Worm (Caenorhabditis elegans) whole organism, L3 larva: Measurements from ENCODE around the gene srg-68.
"Not testable (repeated sequence)": the region's sequence is repeated elsewhere in the genome, so short reads cannot be mapped to it uniquely, and the experiment has no call there.

Experiments used
- R02D3.7 ChIP-seq: fragments of 150-350 bp; optimal IDR thresholded peaks from 2 replicates; lab custom pipeline; 2014; ENCODE audit warnings: missing biosample characterization, missing genetic modification characterization
- aly-2 ChIP-seq: fragments of 150-350 bp; optimal IDR thresholded peaks from 2 replicates; lab custom pipeline; 2014; ENCODE audit warnings: missing biosample characterization, missing genetic modification characterization
- ceh-16 ChIP-seq: sonication (generic microtip); optimal IDR thresholded peaks from 2 replicates; lab custom pipeline; 2017; ENCODE audit warnings: missing biosample characterization, missing genetic modification characterization
- ceh-28 ChIP-seq: fragments of 150-350 bp; optimal IDR thresholded peaks from 2 replicates; lab custom pipeline; 2014; ENCODE audit warnings: missing biosample characterization, missing genetic modification reagents, missing genetic modification characterization
- ceh-82 ChIP-seq: fragments of 150-350 bp; optimal IDR thresholded peaks from 2 replicates; lab custom pipeline; 2014; ENCODE audit warnings: missing biosample characterization, missing genetic modification characterization
- ceh-9 ChIP-seq: sonication (generic microtip); optimal IDR thresholded peaks from 2 replicates; lab custom pipeline; 2018; ENCODE audit warnings: missing biosample characterization, missing genetic modification characterization
- daf-12 ChIP-seq: fragments of 150-350 bp; optimal IDR thresholded peaks from 2 replicates; lab custom pipeline; 2014; ENCODE audit warnings: missing biosample characterization, missing genetic modification reagents, missing genetic modification characterization
- egl-27 ChIP-seq: sonication (generic microtip); optimal IDR thresholded peaks from 4 replicates; lab custom pipeline; 2017; ENCODE audit warnings: missing biosample characterization, missing genetic modification reagents, missing genetic modification characterization
- egl-5 ChIP-seq: fragments of 150-350 bp; optimal IDR thresholded peaks from 2 replicates; lab custom pipeline; 2017; ENCODE audit warnings: missing biosample characterization, missing genetic modification reagents, missing genetic modification characterization, inconsistent platforms
- elt-2 ChIP-seq: sonication (generic microtip); optimal IDR thresholded peaks from 2 replicates; lab custom pipeline; 2016; ENCODE audit warnings: missing genetic modification reagents, mild to moderate bottlenecking, missing genetic modification characterization, missing compliant biosample characterization
- eor-1 ChIP-seq, 2 experiments: fragments of 150-350 bp; optimal IDR thresholded peaks; 2 replicates each; lab custom pipeline; 2014 to 2018; ENCODE audit warnings: missing biosample characterization in 2 of 2, missing genetic modification characterization in 2 of 2
- hmg-11 ChIP-seq: sonication (generic microtip); optimal IDR thresholded peaks from 2 replicates; lab custom pipeline; 2016; ENCODE audit warnings: missing genetic modification characterization, missing compliant biosample characterization
- jun-1 ChIP-seq: fragments of 150-350 bp; optimal IDR thresholded peaks from 2 replicates; lab custom pipeline; 2014; ENCODE audit warnings: missing biosample characterization, missing genetic modification reagents, missing genetic modification characterization
- lin-15B ChIP-seq: fragments of 150-350 bp; optimal IDR thresholded peaks from 2 replicates; lab custom pipeline; 2014; ENCODE audit warnings: missing biosample characterization, missing genetic modification characterization
- mml-1 ChIP-seq: fragments of 150-350 bp; sonication (generic microtip); optimal IDR thresholded peaks from 3 replicates; lab custom pipeline; 2014; ENCODE audit warnings: missing biosample characterization, missing genetic modification characterization
- nhr-11 ChIP-seq: fragments of 150-350 bp; optimal IDR thresholded peaks from 2 replicates; lab custom pipeline; 2014; ENCODE audit warnings: missing biosample characterization, missing genetic modification characterization
- nhr-12 ChIP-seq: fragments of 150-350 bp; optimal IDR thresholded peaks from 2 replicates; lab custom pipeline; 2014; ENCODE audit warnings: missing biosample characterization, missing genetic modification characterization
- nhr-237 ChIP-seq: fragments of 150-350 bp; optimal IDR thresholded peaks from 2 replicates; lab custom pipeline; 2014; ENCODE audit warnings: missing biosample characterization, missing genetic modification characterization
- nhr-25 ChIP-seq: sonication (generic microtip); optimal IDR thresholded peaks from 2 replicates; lab custom pipeline; 2017; ENCODE audit warnings: missing biosample characterization, missing genetic modification characterization
- nhr-28 ChIP-seq: fragments of 150-350 bp; optimal IDR thresholded peaks from 2 replicates; lab custom pipeline; 2014; ENCODE audit warnings: missing biosample characterization, missing genetic modification characterization
- nhr-43 ChIP-seq: sonication (generic microtip); optimal IDR thresholded peaks from 2 replicates; lab custom pipeline; 2016; ENCODE audit warnings: mild to moderate bottlenecking, missing genetic modification characterization, missing compliant biosample characterization; ENCODE audit not compliant: poor library complexity, severe bottlenecking
- nhr-76 ChIP-seq: fragments of 150-350 bp; sonication (generic microtip); optimal IDR thresholded peaks from 5 replicates; lab custom pipeline; 2014; ENCODE audit warnings: missing biosample characterization, missing genetic modification characterization
- nhr-77 ChIP-seq: fragments of 150-350 bp; optimal IDR thresholded peaks from 2 replicates; lab custom pipeline; 2014; ENCODE audit warnings: missing biosample characterization, missing genetic modification characterization
- pqm-1 ChIP-seq: fragments of 150-350 bp; optimal IDR thresholded peaks from 2 replicates; lab custom pipeline; 2017; ENCODE audit warnings: missing biosample characterization, missing genetic modification characterization, inconsistent platforms
- skn-1 ChIP-seq: fragments of 150-350 bp; optimal IDR thresholded peaks from 2 replicates; lab custom pipeline; 2014; ENCODE audit warnings: missing biosample characterization, missing genetic modification characterization
- snpc-4 ChIP-seq: fragments of 150-350 bp; optimal IDR thresholded peaks from 2 replicates; lab custom pipeline; 2014; ENCODE audit warnings: missing biosample characterization, missing genetic modification characterization
- tbx-2 ChIP-seq: sonication (generic microtip); optimal IDR thresholded peaks from 2 replicates; lab custom pipeline; 2016; ENCODE audit warnings: mild to moderate bottlenecking, missing genetic modification characterization, missing compliant biosample characterization
- unc-39 ChIP-seq: sonication (generic microtip); optimal IDR thresholded peaks from 4 replicates; lab custom pipeline; 2017; ENCODE audit warnings: missing biosample characterization, missing genetic modification characterization
- unc-62 ChIP-seq: fragments of 150-350 bp; sonication (generic microtip); optimal IDR thresholded peaks from 4 replicates; lab custom pipeline; 2014; ENCODE audit warnings: missing biosample characterization, missing genetic modification reagents, missing genetic modification characterization
- ztf-4 ChIP-seq: fragments of 150-350 bp; optimal IDR thresholded peaks from 2 replicates; lab custom pipeline; 2014; ENCODE audit warnings: missing biosample characterization, missing genetic modification characterization

Gene srg-68

ce11 chrV:5484866-5485265, 19.6 kb upstream of the srg-68 start, which contains the start of gene srg-65:
Gene srg-65 (minus strand): TSS chrV:5484966.
- no peak for TF ChIP-seq nhr-12
- TF ChIP-seq nhr-237, result no peak
- no peak for TF ChIP-seq nhr-76 (tag; lab: Kevin White, UChicago)
- TF ChIP-seq eor-1 (tag; optimal IDR thresholded peaks at IDR 0.05; lab: Kevin White, UChicago), result no peak
- no peak for TF ChIP-seq ceh-9 (tag; lab: Kevin White, UChicago)
- TF ChIP-seq ztf-4 (tag; lab: Kevin White, UChicago), result no peak
- TF ChIP-seq pqm-1, result no peak
- no peak for TF ChIP-seq tbx-2 (tag; lab: Kevin White, UChicago)
- TF ChIP-seq snpc-4 (tag; lab: Kevin White, UChicago), result no peak
- TF ChIP-seq jun-1 (tag; lab: Kevin White, UChicago), result no peak
- TF ChIP-seq skn-1 (tag; lab: Kevin White, UChicago), result no peak
- no peak for TF ChIP-seq egl-5 (tag; lab: Kevin White, UChicago)
- TF ChIP-seq mml-1 (tag; lab: Kevin White, UChicago), result no peak
- TF ChIP-seq, all 47 proteins: peak for 0

DNA sequence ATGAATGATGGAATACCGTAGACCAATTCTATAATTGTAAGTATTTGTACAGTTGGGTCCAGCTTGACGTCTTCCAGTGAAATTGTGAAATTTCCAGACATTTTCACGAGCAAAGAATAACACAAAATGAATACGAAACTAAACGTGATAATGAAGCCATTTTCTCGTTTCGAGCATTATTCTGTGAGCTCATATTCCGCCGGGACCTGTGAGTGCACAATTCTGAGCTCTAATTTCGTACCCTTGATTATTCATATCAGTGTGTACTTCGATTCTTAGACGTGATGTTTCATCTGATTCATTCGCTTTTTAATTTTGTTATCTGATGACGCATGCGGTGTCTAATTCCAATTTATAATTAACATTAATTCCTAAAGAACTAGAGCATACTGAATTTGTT, 17.1 kb upstream of the srg-68 start, which contains the start of gene srg-66:
Gene srg-66 (minus strand): TSS at position 101 of the 400 bp plus-strand sequence.
- TF ChIP-seq nhr-237, result no peak
- no peak for TF ChIP-seq unc-39
- TF ChIP-seq ceh-82 (tag; lab: Kevin White, UChicago), result no peak
- TF ChIP-seq nhr-43 (tag; lab: Kevin White, UChicago), result no peak
- TF ChIP-seq unc-62, result no peak
- no peak for TF ChIP-seq mml-1 (tag; lab: Kevin White, UChicago)
- TF ChIP-seq pqm-1, result no peak
- no peak for TF ChIP-seq hmg-11 (tag; lab: Kevin White, UChicago)
- no peak for TF ChIP-seq nhr-76 (tag; lab: Kevin White, UChicago)
- TF ChIP-seq R02D3.7 (tag; lab: Kevin White, UChicago), result no peak
- TF ChIP-seq snpc-4 (tag; lab: Kevin White, UChicago), result no peak
- TF ChIP-seq ceh-28 (tag; lab: Kevin White, UChicago), result no peak
- no peak for TF ChIP-seq jun-1 (tag; lab: Kevin White, UChicago)
- TF ChIP-seq nhr-11, result no peak
- TF ChIP-seq, all 47 proteins: peak for 0

- TF ChIP-seq nhr-77 (tag; lab: Kevin White, UChicago), result no peak
- no peak for TF ChIP-seq egl-27
- no peak for TF ChIP-seq ceh-16 (tag; lab: Kevin White, UChicago)
- no peak for TF ChIP-seq lin-15B (tag; lab: Kevin White, UChicago)
- no peak for TF ChIP-seq eor-1 (tag; optimal IDR thresholded peaks at IDR 0.05; lab: Kevin White, UChicago)
- no peak for TF ChIP-seq daf-12
- TF ChIP-seq nhr-237, result no peak
- no peak for TF ChIP-seq ceh-9 (tag; lab: Kevin White, UChicago)
- no peak for TF ChIP-seq elt-2 (tag; lab: Kevin White, UChicago)
- TF ChIP-seq aly-2, result no peak
- no peak for TF ChIP-seq ceh-28 (tag; lab: Kevin White, UChicago)
- no peak for TF ChIP-seq skn-1 (tag; lab: Kevin White, UChicago)
- TF ChIP-seq tbx-2 (tag; lab: Kevin White, UChicago), result no peak
- no peak for TF ChIP-seq nhr-25 (tag; lab: Kevin White, UChicago)
- TF ChIP-seq ceh-82 (tag; lab: Kevin White, UChicago), result no peak
- TF ChIP-seq nhr-43 (tag; lab: Kevin White, UChicago), result no peak
- no peak for TF ChIP-seq ztf-4 (tag; lab: Kevin White, UChicago)
- no peak for TF ChIP-seq nhr-12
- no peak for TF ChIP-seq nhr-28 (tag; lab: Kevin White, UChicago)
- no peak for TF ChIP-seq nhr-11
Observed at ce11 chrV:5477719-5478118, 12.5 kb upstream of the srg-68 start.

DNA sequence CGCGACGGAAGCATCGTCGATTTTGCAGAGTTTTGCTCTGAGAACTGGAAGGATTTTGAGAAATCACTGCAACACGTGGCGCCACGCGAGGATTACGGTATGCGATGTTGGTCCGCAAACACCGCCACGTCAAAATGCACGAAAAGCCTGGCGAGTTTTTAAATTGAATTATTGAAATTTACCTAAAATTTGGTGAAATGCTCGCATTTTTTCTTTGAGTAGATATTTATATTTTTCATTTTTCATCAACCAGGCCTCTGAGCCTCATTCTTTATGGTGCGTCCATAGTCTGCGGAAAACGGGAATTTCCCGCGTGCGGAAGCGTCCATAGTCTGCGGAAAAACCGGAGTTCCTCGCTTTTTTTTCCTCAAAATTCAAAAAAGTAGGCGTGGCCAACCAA, 5.7 kb upstream of the srg-68 start, which contains the start of gene ZC317.7:
Gene ZC317.7 (minus strand): TSS at position 101 of the 400 bp plus-strand sequence.
- not testable (repeated sequence) for TF ChIP-seq pqm-1; nhr-43 (tag; lab: Kevin White, UChicago); nhr-25 (tag; lab: Kevin White, UChicago)
- TF ChIP-seq, all 47 proteins: peak for 0; not testable (repeated sequence) for 47

- not testable (repeated sequence) for TF ChIP-seq unc-39; ceh-16 (tag; lab: Kevin White, UChicago); mml-1 (tag; lab: Kevin White, UChicago)
- TF ChIP-seq, all 47 proteins: peak for 0; not testable (repeated sequence) for 47
Observed at ce11 chrV:5468489-5468888, 3.3 kb upstream of the srg-68 start, which contains the start of gene ZC317.6. Gene ZC317.6 (minus strand): TSS chrV:5468589.
